Fruit fly (Drosophila melanogaster): ENCODE results near the gene Urm1.

DNA sequence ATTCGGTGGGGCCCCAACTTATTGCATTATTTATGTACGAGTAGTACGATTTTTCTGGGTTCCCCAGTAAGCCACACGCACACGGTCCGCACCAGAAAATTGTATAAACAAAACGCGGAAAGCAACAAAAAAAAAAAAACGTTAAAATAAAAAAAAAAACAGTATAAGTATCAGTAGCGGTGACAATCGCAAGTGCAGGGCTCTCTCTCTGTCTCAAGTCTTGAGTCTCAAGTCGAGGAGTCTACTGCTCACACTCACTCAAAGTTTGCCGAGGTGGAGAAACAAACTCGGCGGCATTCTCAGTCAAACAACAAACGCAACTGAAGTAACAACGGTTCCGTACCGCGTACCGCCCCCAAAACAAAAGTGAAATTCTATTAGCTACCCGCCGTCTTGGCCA is 47.5 kb downstream of the Urm1 start, which contains the start of gene Pura:
- TF ChIP-seq CG5204 (GFP tag; optimal IDR thresholded peaks at IDR 0.05), result no peak
- no peak for TF ChIP-seq Crg-1 (GFP tag; optimal IDR thresholded peaks at IDR 0.05)
- TF ChIP-seq tj (GFP tag; optimal IDR thresholded peaks at IDR 0.05), result no peak
- TF ChIP-seq CG11617 (GFP tag; optimal IDR thresholded peaks at IDR 0.05), result no peak
- TF ChIP-seq bab1 (GFP tag; optimal IDR thresholded peaks at IDR 0.05), result no peak
- no peak for TF ChIP-seq Mnt (GFP tag; optimal IDR thresholded peaks at IDR 0.05)
- no peak for TF ChIP-seq CG33017 (tag; optimal IDR thresholded peaks at IDR 0.05)
- TF ChIP-seq Hr96 (GFP tag; optimal IDR thresholded peaks at IDR 0.05), result no peak
- no peak for TF ChIP-seq cnc (optimal IDR thresholded peaks at IDR 0.05)
- no peak for TF ChIP-seq CG12768 (GFP tag; optimal IDR thresholded peaks at IDR 0.05)
- TF ChIP-seq kay (GFP tag; ENCODE audit: borderline replicate concordance), result no peak

Data from whole organism, adult.